Fruit fly (Drosophila melanogaster) whole organism, embryonic: ENCODE data around the gene CG13631.

ENCODE experiments used
- Awh ChIP-seq: fragments of 200-800 bp; sonication (Bioruptor generic); IDR thresholded peaks from 2 replicates; pipeline ENCODE4, ENCODE4 v1.3.6; 2022; ENCODE audit warnings: missing biosample characterization, missing genetic modification characterization
- CG10274 ChIP-seq: fragments of 200-800 bp; sonication (Bioruptor generic); optimal IDR thresholded peaks from 3 replicates; lab custom pipeline; 2017; ENCODE audit warnings: missing biosample characterization, mild to moderate bottlenecking, missing genetic modification characterization
- CG10654 ChIP-seq: fragments of 200-800 bp; sonication (Bioruptor generic); optimal IDR thresholded peaks from 2 replicates; lab custom pipeline; 2016; ENCODE audit warnings: missing biosample characterization, missing genetic modification characterization
- CG11456 ChIP-seq: fragments of 200-800 bp; sonication (Bioruptor generic); IDR thresholded peaks from 3 replicates; pipeline ENCODE4 v1.3.6; 2022; ENCODE audit warnings: missing biosample characterization, missing genetic modification characterization
- CG13123 ChIP-seq: fragments of 200-800 bp; sonication (Bioruptor generic); optimal IDR thresholded peaks from 2 replicates; lab custom pipeline; 2016; ENCODE audit warnings: missing biosample characterization, missing genetic modification characterization
- CG14441 ChIP-seq: fragments of 200-800 bp; sonication (Bioruptor generic); IDR thresholded peaks from 2 replicates; pipeline ENCODE4 v1.3.6; 2022; ENCODE audit warnings: missing biosample characterization, missing genetic modification characterization
- CG15011 ChIP-seq: fragments of 200-800 bp; sonication (Bioruptor generic); optimal IDR thresholded peaks from 3 replicates; lab custom pipeline; 2018; ENCODE audit warnings: missing biosample characterization, mild to moderate bottlenecking, missing genetic modification characterization
- CG1529 ChIP-seq: fragments of 200-800 bp; sonication (Bioruptor generic); optimal IDR thresholded peaks from 3 replicates; lab custom pipeline; 2018; ENCODE audit warnings: missing biosample characterization, missing genetic modification characterization
- CG1792 ChIP-seq: fragments of 200-800 bp; sonication (Bioruptor generic); optimal IDR thresholded peaks from 2 replicates; lab custom pipeline; 2016; ENCODE audit warnings: missing biosample characterization, missing genetic modification characterization
- CG18476 ChIP-seq: fragments of 200-800 bp; sonication (Bioruptor generic); optimal IDR thresholded peaks from 2 replicates; lab custom pipeline; 2016; ENCODE audit warnings: missing biosample characterization, mild to moderate bottlenecking, missing genetic modification characterization
- CG18599 ChIP-seq: fragments of 200-800 bp; sonication (Bioruptor generic); optimal IDR thresholded peaks from 3 replicates; lab custom pipeline; 2017; ENCODE audit warnings: missing biosample characterization, missing genetic modification characterization, mild to moderate bottlenecking, moderate library complexity, missing genetic modification reagents
- CG2129 ChIP-seq: fragments of 200-800 bp; sonication (Bioruptor generic); IDR thresholded peaks from 2 replicates; pipeline ENCODE4 v1.3.6; 2022; ENCODE audit warnings: missing biosample characterization, missing genetic modification characterization; ENCODE audit not compliant: partially characterized antibody
- CG3065 ChIP-seq: fragments of 200-800 bp; sonication (Bioruptor generic); optimal IDR thresholded peaks from 2 replicates; lab custom pipeline; 2016; ENCODE audit warnings: missing biosample characterization, missing genetic modification characterization
- CG3407 ChIP-seq: fragments of 200-800 bp; sonication (Bioruptor generic); optimal IDR thresholded peaks from 2 replicates; lab custom pipeline; 2018; ENCODE audit warnings: missing biosample characterization, mild to moderate bottlenecking, missing genetic modification characterization
- CG34422 ChIP-seq: fragments of 200-800 bp; sonication (Bioruptor generic); IDR thresholded peaks from 3 replicates; pipeline ENCODE4 v1.3.6; 2022; ENCODE audit warnings: missing biosample characterization, missing genetic modification characterization
- CG3726 ChIP-seq: fragments of 200-800 bp; sonication (Bioruptor generic); IDR thresholded peaks from 3 replicates; pipeline ENCODE4, ENCODE4 v1.3.6; 2022; ENCODE audit warnings: missing biosample characterization, missing genetic modification characterization
- CG42726 ChIP-seq: fragments of 200-800 bp; sonication (Bioruptor generic); IDR thresholded peaks from 2 replicates; pipeline ENCODE4 v1.3.6; 2022; ENCODE audit warnings: missing biosample characterization, missing genetic modification characterization; ENCODE audit not compliant: partially characterized antibody
- CG4360 ChIP-seq: fragments of 200-800 bp; sonication (Bioruptor generic); IDR thresholded peaks from 2 replicates; pipeline ENCODE4 v1.3.6; 2022; ENCODE audit warnings: missing biosample characterization, missing genetic modification characterization
- CG43689 ChIP-seq: fragments of 200-800 bp; sonication (Bioruptor generic); IDR thresholded peaks from 2 replicates; pipeline ENCODE4 v1.3.6; 2022; ENCODE audit warnings: missing biosample characterization, missing genetic modification characterization
- CG4730 ChIP-seq: fragments of 200-800 bp; sonication (Bioruptor generic); IDR thresholded peaks from 2 replicates; pipeline ENCODE4 v1.3.6; 2022; ENCODE audit warnings: missing biosample characterization, missing genetic modification characterization
- CG6813 ChIP-seq: fragments of 200-800 bp; sonication (Bioruptor generic); optimal IDR thresholded peaks from 2 replicates; lab custom pipeline; 2017; ENCODE audit warnings: missing biosample characterization, missing genetic modification characterization, mild to moderate bottlenecking, moderate library complexity, missing genetic modification reagents
- CG8089 ChIP-seq: fragments of 200-800 bp; sonication (Bioruptor generic); optimal IDR thresholded peaks from 3 replicates; lab custom pipeline; 2016; ENCODE audit warnings: missing biosample characterization, missing genetic modification characterization
- CG8478 ChIP-seq: fragments of >200 bp; optimal IDR thresholded peaks from 2 replicates; lab custom pipeline; 2018
- CkIIα-i1 ChIP-seq: fragments of 200-800 bp; sonication (Bioruptor generic); IDR thresholded peaks from 2 replicates; pipeline ENCODE4 v1.3.6; 2022; ENCODE audit warnings: missing biosample characterization, missing genetic modification characterization
- E2f2 ChIP-seq: fragments of 200-800 bp; sonication (Bioruptor generic); IDR thresholded peaks from 2 replicates; pipeline ENCODE4 v1.3.6; 2022; ENCODE audit warnings: missing biosample characterization, missing genetic modification characterization
- Fer2 ChIP-seq: fragments of 200-800 bp; sonication (Bioruptor generic); optimal IDR thresholded peaks from 2 replicates; lab custom pipeline; 2018; ENCODE audit warnings: missing biosample characterization, mild to moderate bottlenecking, missing genetic modification characterization, moderate library complexity
- HmgZ ChIP-seq: fragments of 200-800 bp; sonication (Bioruptor generic); optimal IDR thresholded peaks from 2 replicates; lab custom pipeline; 2018; ENCODE audit warnings: missing biosample characterization, mild to moderate bottlenecking, missing genetic modification characterization
- Hr39 ChIP-seq: fragments of >200 bp; optimal IDR thresholded peaks from 2 replicates; lab custom pipeline; 2017
- Hsf ChIP-seq: fragments of 200-800 bp; sonication (Bioruptor generic); optimal IDR thresholded peaks from 3 replicates; lab custom pipeline; 2016; ENCODE audit warnings: missing biosample characterization, missing genetic modification characterization
- PHDP ChIP-seq: fragments of 200-800 bp; sonication (Bioruptor generic); optimal IDR thresholded peaks from 3 replicates; lab custom pipeline; 2018; ENCODE audit warnings: missing biosample characterization, mild to moderate bottlenecking, missing genetic modification characterization, moderate library complexity
- Ravus ChIP-seq: fragments of 200-800 bp; sonication (Bioruptor generic); IDR thresholded peaks from 2 replicates; pipeline ENCODE4 v1.3.6; 2022; ENCODE audit warnings: missing biosample characterization, missing genetic modification characterization
- Trl ChIP-seq, 3 experiments: fragments of >200 bp in 2 of 3; fragments of 200-800 bp in 1 of 3; sonication (Bioruptor generic) in 1 of 3; optimal IDR thresholded peaks; 2 replicates in 1 of 3; 3 replicates in 2 of 3; lab custom pipeline; 2016 to 2017; ENCODE audit warnings: missing biosample characterization in 1 of 3, missing genetic modification characterization in 1 of 3
- bsh ChIP-seq, 2 experiments: fragments of 200-800 bp; sonication (Bioruptor generic); optimal IDR thresholded peaks; 2 replicates each; lab custom pipeline; 2017 to 2018; ENCODE audit warnings: mild to moderate bottlenecking in 2 of 2, missing biosample characterization in 2 of 2, missing genetic modification characterization in 2 of 2, moderate library complexity in 1 of 2
- chn ChIP-seq: fragments of 200-800 bp; sonication (Bioruptor generic); optimal IDR thresholded peaks from 2 replicates; lab custom pipeline; 2016; ENCODE audit warnings: missing biosample characterization, missing genetic modification characterization
- corto ChIP-seq: fragments of 200-800 bp; sonication (Bioruptor generic); optimal IDR thresholded peaks from 2 replicates; lab custom pipeline; 2016; ENCODE audit warnings: missing biosample characterization, mild to moderate bottlenecking, missing genetic modification characterization, moderate library complexity
- croc ChIP-seq: fragments of 200-800 bp; sonication (Bioruptor generic); conservative IDR thresholded peaks from 3 replicates; pipeline ENCODE4 v1.3.6; 2022; ENCODE audit warnings: missing biosample characterization, missing genetic modification characterization
- dan ChIP-seq: fragments of 200-800 bp; sonication (Bioruptor generic); IDR thresholded peaks from 2 replicates; pipeline ENCODE4 v1.3.6; 2022; ENCODE audit warnings: missing biosample characterization, missing genetic modification characterization
- dmrt11E ChIP-seq: fragments of 200-800 bp; sonication (Bioruptor generic); optimal IDR thresholded peaks from 3 replicates; lab custom pipeline; 2018; ENCODE audit warnings: missing biosample characterization, mild to moderate bottlenecking, missing genetic modification characterization, moderate library complexity
- fd64A ChIP-seq: fragments of 200-800 bp; sonication (Bioruptor generic); optimal IDR thresholded peaks from 3 replicates; lab custom pipeline; 2018; ENCODE audit warnings: missing biosample characterization, mild to moderate bottlenecking, missing genetic modification characterization
- fru ChIP-seq: fragments of >200 bp; optimal IDR thresholded peaks from 2 replicates; lab custom pipeline; 2017
- her ChIP-seq: fragments of 200-800 bp; sonication (Bioruptor generic); optimal IDR thresholded peaks from 2 replicates; lab custom pipeline; 2016; ENCODE audit warnings: missing biosample characterization, missing genetic modification characterization
- luna ChIP-seq: fragments of 200-800 bp; sonication (Bioruptor generic); optimal IDR thresholded peaks from 2 replicates; lab custom pipeline; 2016; ENCODE audit warnings: missing biosample characterization, missing genetic modification characterization
- odd ChIP-seq: fragments of 200-800 bp; sonication (Bioruptor generic); optimal IDR thresholded peaks from 2 replicates; lab custom pipeline; 2017; ENCODE audit warnings: missing biosample characterization, mild to moderate bottlenecking, missing genetic modification characterization
- p53 ChIP-seq: fragments of 200-800 bp; sonication (Bioruptor generic); optimal IDR thresholded peaks from 2 replicates; lab custom pipeline; 2016; ENCODE audit warnings: missing biosample characterization, missing genetic modification characterization
- rib ChIP-seq: fragments of 200-800 bp; sonication (Bioruptor generic); IDR thresholded peaks from 2 replicates; pipeline ENCODE4 v1.3.6; 2022; ENCODE audit warnings: missing biosample characterization, missing genetic modification characterization
- sens ChIP-seq: fragments of 200-800 bp; sonication (Bioruptor generic); peaks from one replicate; lab custom pipeline; 2016; ENCODE audit warnings: missing biosample characterization, missing genetic modification characterization
- sens-2 ChIP-seq: fragments of 200-800 bp; sonication (Bioruptor generic); IDR thresholded peaks from 2 replicates; pipeline ENCODE4 v1.3.6; 2022; ENCODE audit warnings: missing biosample characterization, missing genetic modification characterization
- seq ChIP-seq: fragments of 200-800 bp; sonication (Bioruptor generic); IDR thresholded peaks from 2 replicates; pipeline ENCODE4 v1.3.6; 2022; ENCODE audit warnings: missing biosample characterization, missing genetic modification characterization
- tx ChIP-seq: fragments of 200-800 bp; sonication (Bioruptor generic); optimal IDR thresholded peaks from 2 replicates; lab custom pipeline; 2016; ENCODE audit warnings: missing biosample characterization, missing genetic modification characterization
- usp ChIP-seq: fragments of >200 bp; optimal IDR thresholded peaks from 2 replicates; lab custom pipeline; 2017; ENCODE audit warnings: missing biosample characterization, missing genetic modification characterization
- wdn ChIP-seq: fragments of 200-800 bp; sonication (Bioruptor generic); IDR thresholded peaks from 2 replicates; pipeline ENCODE4 v1.3.6; 2022; ENCODE audit warnings: missing biosample characterization, missing genetic modification characterization
- zen ChIP-seq: fragments of 200-800 bp; sonication (Bioruptor generic); optimal IDR thresholded peaks from 3 replicates; lab custom pipeline; 2018; ENCODE audit warnings: missing biosample characterization, mild to moderate bottlenecking, missing genetic modification characterization, moderate library complexity

CG13631 gene

DNA sequence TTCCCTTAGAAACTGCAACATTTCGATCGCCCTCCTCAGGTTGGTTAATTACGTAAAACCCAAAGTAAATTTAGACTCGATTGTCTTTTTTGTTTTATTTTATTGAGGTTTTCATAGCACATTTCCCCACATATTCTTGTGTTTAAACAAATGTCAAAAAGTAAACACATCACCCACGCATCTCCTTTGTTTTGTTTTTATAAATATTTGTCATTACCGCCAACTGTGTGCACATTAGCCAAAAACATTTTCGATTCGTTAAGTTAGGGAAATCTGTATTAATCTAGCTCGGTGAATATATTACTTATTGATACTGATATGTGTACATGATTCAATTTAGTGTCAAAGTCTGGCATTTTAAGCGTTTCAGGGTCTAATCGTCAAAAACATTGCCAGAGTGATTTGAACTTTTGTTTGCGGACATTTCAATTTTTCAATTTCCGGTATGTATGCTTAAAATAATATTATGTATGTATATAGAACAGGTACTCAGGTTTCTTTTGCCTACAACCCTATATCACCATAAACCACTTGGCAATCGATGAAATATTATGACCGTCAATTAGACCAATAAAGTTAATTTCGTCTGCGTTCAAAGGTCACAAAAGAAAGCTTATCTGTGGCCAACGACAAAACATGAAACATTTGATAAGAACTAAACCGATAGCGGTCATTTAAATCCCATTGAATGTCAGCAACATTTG lies 40.6 kb downstream of the CG13631 start (continued):
- TF ChIP-seq CG14441: no peak
- no peak for TF ChIP-seq luna (GFP tag; lab: Kevin White, UChicago)
- 0 out of 2 replicates have a peak, but pooled peaks have one; percentile 12 for TF ChIP-seq rib (GFP tag; lab: Robert Waterston, UW)
- TF ChIP-seq Hsf (GFP tag; lab: Kevin White, UChicago): no peak
- no peak for TF ChIP-seq p53 (GFP tag; lab: Kevin White, UChicago)
- no peak for TF ChIP-seq CG8089
- no peak for TF ChIP-seq usp (GFP tag; lab: Kevin White, UChicago)
- TF ChIP-seq tx: no peak
- no peak for TF ChIP-seq sens-2 (GFP tag; lab: Robert Waterston, UW)
- no peak for TF ChIP-seq Fer2 (tag; lab: Kevin White, UChicago)
- TF ChIP-seq bsh (GFP tag; optimal IDR thresholded peaks at IDR 0.05; lab: Kevin White, UChicago): peak in 1 of 2 experiments; percentile 59
- TF ChIP-seq CG10654 (GFP tag; lab: Kevin White, UChicago): no peak
- no peak for TF ChIP-seq CG34422 (GFP tag; lab: Robert Waterston, UW)
- TF ChIP-seq Ravus (GFP tag; lab: Robert Waterston, UW): no peak
- TF ChIP-seq HmgZ: peak; percentile 26
- TF ChIP-seq Trl (optimal IDR thresholded peaks at IDR 0.05; lab: Kevin White, UChicago): no peak
- no peak for TF ChIP-seq Trl (GFP tag; optimal IDR thresholded peaks at IDR 0.05; lab: Kevin White, UChicago)
- TF ChIP-seq CG3726: no peak
- no peak for TF ChIP-seq CG8478 (lab: Kevin White, UChicago)
- no peak for TF ChIP-seq CG4360 (GFP tag; lab: Robert Waterston, UW)
- TF ChIP-seq zen: no peak
- TF ChIP-seq CG2129: no peak
- peak; percentile 59 for TF ChIP-seq CG15011
- no peak for TF ChIP-seq chn (GFP tag; lab: Kevin White, UChicago)
- peak; percentile 60 for TF ChIP-seq CG3407 (GFP tag; lab: Kevin White, UChicago)
- TF ChIP-seq CG11456: no peak
- TF ChIP-seq odd (GFP tag; lab: Kevin White, UChicago): no peak
- no peak for TF ChIP-seq CG1792
- no peak for TF ChIP-seq E2f2 (GFP tag; lab: Robert Waterston, UW)
- no peak for TF ChIP-seq Awh (GFP tag; lab: Robert Waterston, UW)
- TF ChIP-seq dan (GFP tag; lab: Robert Waterston, UW): no peak
- TF ChIP-seq CkIIα-i1 (GFP tag; lab: Robert Waterston, UW): no peak
- TF ChIP-seq croc (GFP tag; lab: Robert Waterston, UW): no peak
- peak; percentile 94 for TF ChIP-seq sens (GFP tag; lab: Kevin White, UChicago)
- TF ChIP-seq dmrt11E: peak; percentile 12
- TF ChIP-seq seq (GFP tag; lab: Robert Waterston, UW): no peak
- TF ChIP-seq CG1529 (GFP tag; lab: Kevin White, UChicago): peak; percentile 39
- TF ChIP-seq PHDP (tag; lab: Kevin White, UChicago): peak; percentile 67
- peak; percentile 25 for TF ChIP-seq CG10274
- TF ChIP-seq Hr39 (lab: Kevin White, UChicago): no peak
- no peak for TF ChIP-seq CG43689 (GFP tag; lab: Robert Waterston, UW)
- no peak for TF ChIP-seq CG18599
- peak; percentile 76 for TF ChIP-seq fd64A
- TF ChIP-seq CG3065 (GFP tag; lab: Kevin White, UChicago): no peak
- TF ChIP-seq CG4730: no peak
- no peak for TF ChIP-seq CG42726
- no peak for TF ChIP-seq corto (GFP tag; lab: Kevin White, UChicago)
- TF ChIP-seq her (GFP tag; lab: Kevin White, UChicago): no peak
- TF ChIP-seq CG6813: peak; percentile 86
- TF ChIP-seq CG13123: no peak
- TF ChIP-seq CG18476 (GFP tag; lab: Kevin White, UChicago): no peak
- TF ChIP-seq fru (lab: Kevin White, UChicago): no peak
- TF ChIP-seq wdn: no peak
